Fruit fly (Drosophila melanogaster) whole organism, embryonic: ENCODE results near the gene CG43998.

Source experiments
- Atf3 ChIP-seq: fragments of 200-800 bp; sonication (Bioruptor generic); optimal IDR thresholded peaks from 3 replicates; lab custom pipeline; 2016; ENCODE audit warnings: missing biosample characterization, missing genetic modification characterization
- CG10565 ChIP-seq: fragments of 200-800 bp; sonication (Bioruptor generic); optimal IDR thresholded peaks from 3 replicates; lab custom pipeline; 2016; ENCODE audit warnings: missing biosample characterization, mild to moderate bottlenecking, missing genetic modification characterization
- CG11504 ChIP-seq: fragments of 200-800 bp; sonication (Bioruptor generic); optimal IDR thresholded peaks from 3 replicates; lab custom pipeline; 2019; ENCODE audit warnings: missing biosample characterization, mild to moderate bottlenecking, missing genetic modification characterization, moderate library complexity
- CG11696 ChIP-seq: fragments of 200-800 bp; sonication (Bioruptor generic); IDR thresholded peaks from 2 replicates; pipeline ENCODE4 v1.3.6; 2022; ENCODE audit warnings: missing biosample characterization, missing genetic modification characterization
- CG12071 ChIP-seq: fragments of 200-800 bp; sonication (Bioruptor generic); optimal IDR thresholded peaks from 3 replicates; lab custom pipeline; 2018; ENCODE audit warnings: missing biosample characterization, mild to moderate bottlenecking, missing genetic modification characterization
- CG12942 ChIP-seq: fragments of 200-800 bp; sonication (Bioruptor generic); optimal IDR thresholded peaks from 3 replicates; lab custom pipeline; 2016; ENCODE audit warnings: missing biosample characterization, missing genetic modification characterization
- CG14014 ChIP-seq: fragments of 200-800 bp; sonication (Bioruptor generic); IDR thresholded peaks from 2 replicates; pipeline ENCODE4 v1.3.6; 2022; ENCODE audit warnings: missing biosample characterization, missing genetic modification characterization
- CG14667 ChIP-seq: fragments of 200-800 bp; sonication (Bioruptor generic); IDR thresholded peaks from 2 replicates; pipeline ENCODE4 v1.3.6; 2022; ENCODE audit warnings: missing biosample characterization, missing genetic modification characterization
- CG16813 ChIP-seq: fragments of 200-800 bp; sonication (Bioruptor generic); IDR thresholded peaks from 3 replicates; pipeline ENCODE4 v1.3.6; 2022; ENCODE audit warnings: missing biosample characterization, missing genetic modification characterization; ENCODE audit not compliant: partially characterized antibody
- CG17385 ChIP-seq: fragments of 200-800 bp; sonication (Bioruptor generic); optimal IDR thresholded peaks from 3 replicates; lab custom pipeline; 2018; ENCODE audit warnings: missing biosample characterization, mild to moderate bottlenecking, missing genetic modification characterization
- CG18011 ChIP-seq: fragments of 200-800 bp; sonication (Bioruptor generic); optimal IDR thresholded peaks from 2 replicates; lab custom pipeline; 2017; ENCODE audit warnings: missing biosample characterization, missing genetic modification characterization, mild to moderate bottlenecking, moderate library complexity, missing genotype
- CG2199 ChIP-seq: fragments of 200-800 bp; sonication (Bioruptor generic); IDR thresholded peaks from 3 replicates; pipeline ENCODE4 v1.3.6; 2022; ENCODE audit warnings: missing biosample characterization, missing genetic modification characterization
- CG30403 ChIP-seq: fragments of 200-800 bp; sonication (Bioruptor generic); optimal IDR thresholded peaks from 3 replicates; lab custom pipeline; 2016; ENCODE audit warnings: missing biosample characterization, missing genetic modification characterization
- CG32772 ChIP-seq: fragments of 200-800 bp; sonication (Bioruptor generic); IDR thresholded peaks from 2 replicates; pipeline ENCODE4 v1.3.6; 2022; ENCODE audit warnings: missing biosample characterization, missing genetic modification characterization
- CG3281 ChIP-seq: fragments of 200-800 bp; sonication (Bioruptor generic); optimal IDR thresholded peaks from 3 replicates; lab custom pipeline; 2017; ENCODE audit warnings: missing biosample characterization, mild to moderate bottlenecking, missing genetic modification characterization
- CG6813 ChIP-seq: fragments of 200-800 bp; sonication (Bioruptor generic); optimal IDR thresholded peaks from 2 replicates; lab custom pipeline; 2017; ENCODE audit warnings: missing biosample characterization, missing genetic modification characterization, mild to moderate bottlenecking, moderate library complexity, missing genetic modification reagents
- D ChIP-seq, 2 experiments: fragments of 200-800 bp in 1 of 2; fragments of >200 bp in 1 of 2; sonication (Bioruptor generic) in 1 of 2; optimal IDR thresholded peaks; 2 replicates in 1 of 2; 3 replicates in 1 of 2; lab custom pipeline; 2017; ENCODE audit warnings: mild to moderate bottlenecking in 1 of 2, missing biosample characterization in 1 of 2, missing genetic modification characterization in 1 of 2, missing genetic modification reagents in 1 of 2
- D19A ChIP-seq: fragments of 200-800 bp; optimal IDR thresholded peaks from 3 replicates; lab custom pipeline; 2019; ENCODE audit warnings: missing biosample characterization, mild to moderate bottlenecking, missing genetic modification characterization, moderate library complexity
- Fer1 ChIP-seq: fragments of 200-800 bp; sonication (Bioruptor generic); optimal IDR thresholded peaks from 2 replicates; lab custom pipeline; 2017; ENCODE audit warnings: missing biosample characterization, mild to moderate bottlenecking, missing genetic modification characterization
- Fer3 ChIP-seq: fragments of 200-800 bp; sonication (Bioruptor generic); optimal IDR thresholded peaks from 2 replicates; lab custom pipeline; 2018; ENCODE audit warnings: missing biosample characterization, mild to moderate bottlenecking, missing genetic modification characterization, moderate library complexity
- H15 ChIP-seq: fragments of 200-800 bp; sonication (Bioruptor generic); IDR thresholded peaks from 3 replicates; pipeline ENCODE4 v1.3.6; 2022; ENCODE audit warnings: missing biosample characterization, missing genetic modification characterization
- Kr ChIP-seq: fragments of 200-800 bp; sonication (Bioruptor generic); optimal IDR thresholded peaks from 2 replicates; lab custom pipeline; 2017; ENCODE audit warnings: missing biosample characterization, mild to moderate bottlenecking, missing genetic modification characterization
- MBD-R2 ChIP-seq: fragments of 200-800 bp; sonication (Bioruptor generic); IDR thresholded peaks from 2 replicates; pipeline ENCODE4 v1.3.6; 2022; ENCODE audit warnings: missing biosample characterization, missing genetic modification characterization
- Mrtf ChIP-seq: fragments of 200-800 bp; sonication (Bioruptor generic); IDR thresholded peaks from 3 replicates; pipeline ENCODE4 v1.3.6; 2022; ENCODE audit warnings: missing biosample characterization, missing genetic modification characterization
- Opbp ChIP-seq: fragments of 200-800 bp; sonication (Bioruptor generic); IDR thresholded peaks from 3 replicates; pipeline ENCODE4 v1.3.6; 2022; ENCODE audit warnings: missing biosample characterization, missing genetic modification characterization; ENCODE audit not compliant: partially characterized antibody
- Ravus ChIP-seq: fragments of 200-800 bp; sonication (Bioruptor generic); IDR thresholded peaks from 2 replicates; pipeline ENCODE4 v1.3.6; 2022; ENCODE audit warnings: missing biosample characterization, missing genetic modification characterization
- Stat92E ChIP-seq, 3 experiments: fragments of >200 bp in 2 of 3; fragments of 200-800 bp in 1 of 3; sonication (Bioruptor generic) in 1 of 3; optimal IDR thresholded peaks; 2 replicates each; lab custom pipeline; 2017 to 2019; ENCODE audit warnings: missing biosample characterization in 3 of 3, missing genetic modification characterization in 3 of 3, mild to moderate bottlenecking in 1 of 3, moderate library complexity in 1 of 3
- Trl ChIP-seq, 3 experiments: fragments of >200 bp in 2 of 3; fragments of 200-800 bp in 1 of 3; sonication (Bioruptor generic) in 1 of 3; optimal IDR thresholded peaks; 2 replicates in 1 of 3; 3 replicates in 2 of 3; lab custom pipeline; 2016 to 2017; ENCODE audit warnings: missing biosample characterization in 1 of 3, missing genetic modification characterization in 1 of 3
- amos ChIP-seq: fragments of 200-800 bp; sonication (Bioruptor generic); IDR thresholded peaks from 2 replicates; pipeline ENCODE4 v1.3.6; 2022; ENCODE audit warnings: missing biosample characterization, missing genetic modification characterization; ENCODE audit not compliant: partially characterized antibody
- ara ChIP-seq: fragments of 200-800 bp; sonication (Bioruptor generic); IDR thresholded peaks from 2 replicates; pipeline ENCODE4 v1.3.6; 2022; ENCODE audit warnings: missing biosample characterization, missing genetic modification characterization
- bowl ChIP-seq: fragments of 200-800 bp; sonication (Bioruptor generic); IDR thresholded peaks from 2 replicates; pipeline ENCODE4 v1.3.6; 2022; ENCODE audit warnings: missing biosample characterization, missing genetic modification characterization
- br ChIP-seq: fragments of >200 bp; optimal IDR thresholded peaks from 2 replicates; lab custom pipeline; 2017
- chn ChIP-seq: fragments of 200-800 bp; sonication (Bioruptor generic); optimal IDR thresholded peaks from 2 replicates; lab custom pipeline; 2016; ENCODE audit warnings: missing biosample characterization, missing genetic modification characterization
- crc ChIP-seq: fragments of 200-800 bp; sonication (Bioruptor generic); optimal IDR thresholded peaks from 2 replicates; lab custom pipeline; 2016; ENCODE audit warnings: missing biosample characterization, missing genetic modification characterization
- dysf ChIP-seq: fragments of 200-800 bp; sonication (Bioruptor generic); IDR thresholded peaks from 3 replicates; pipeline ENCODE4 v1.3.6; 2022; ENCODE audit warnings: missing biosample characterization, missing genetic modification characterization
- fd96Cb ChIP-seq: fragments of 200-800 bp; sonication (Bioruptor generic); optimal IDR thresholded peaks from 2 replicates; lab custom pipeline; 2018; ENCODE audit warnings: missing biosample characterization, mild to moderate bottlenecking, missing genetic modification characterization, moderate library complexity
- gsb ChIP-seq: fragments of 200-800 bp; sonication (Bioruptor generic); IDR thresholded peaks from 2 replicates; pipeline ENCODE4 v1.3.6; 2022; ENCODE audit warnings: missing biosample characterization, missing genetic modification characterization
- gsb-n ChIP-seq: fragments of 200-800 bp; sonication (Bioruptor generic); optimal IDR thresholded peaks from 3 replicates; lab custom pipeline; 2018; ENCODE audit warnings: missing biosample characterization, mild to moderate bottlenecking, missing genetic modification characterization
- her ChIP-seq: fragments of 200-800 bp; sonication (Bioruptor generic); optimal IDR thresholded peaks from 2 replicates; lab custom pipeline; 2016; ENCODE audit warnings: missing biosample characterization, missing genetic modification characterization
- hth ChIP-seq: fragments of >200 bp; optimal IDR thresholded peaks from 2 replicates; lab custom pipeline; 2017; ENCODE audit warnings: inconsistent platforms
- mirr ChIP-seq: fragments of 200-800 bp; sonication (Bioruptor generic); optimal IDR thresholded peaks from 3 replicates; lab custom pipeline; 2018; ENCODE audit warnings: missing biosample characterization, mild to moderate bottlenecking, missing genetic modification characterization
- onecut ChIP-seq: fragments of 200-800 bp; sonication (Bioruptor generic); IDR thresholded peaks from 2 replicates; pipeline ENCODE4 v1.3.6; 2022; ENCODE audit warnings: missing biosample characterization, missing genetic modification characterization
- ranshi ChIP-seq: fragments of 200-800 bp; sonication (Bioruptor generic); IDR thresholded peaks from 2 replicates; pipeline ENCODE4 v1.3.6; 2022; ENCODE audit warnings: missing biosample characterization, missing genetic modification characterization
- run ChIP-seq: fragments of 200-800 bp; sonication (Bioruptor generic); optimal IDR thresholded peaks from 3 replicates; lab custom pipeline; 2018; ENCODE audit warnings: missing biosample characterization, mild to moderate bottlenecking, missing genetic modification characterization
- sd ChIP-seq: fragments of 200-800 bp; sonication (Bioruptor generic); optimal IDR thresholded peaks from 3 replicates; lab custom pipeline; 2018; ENCODE audit warnings: missing biosample characterization, mild to moderate bottlenecking, missing genetic modification characterization, moderate library complexity
- ssp ChIP-seq: fragments of 200-800 bp; sonication (Bioruptor generic); IDR thresholded peaks from 2 replicates; pipeline ENCODE4 v1.3.6; 2022; ENCODE audit warnings: missing biosample characterization, missing genetic modification characterization
- tin ChIP-seq: fragments of 200-800 bp; sonication (Bioruptor generic); optimal IDR thresholded peaks from 3 replicates; lab custom pipeline; 2016; ENCODE audit warnings: missing biosample characterization, missing genetic modification characterization
- tio ChIP-seq: fragments of 200-800 bp; sonication (Bioruptor generic); optimal IDR thresholded peaks from 2 replicates; lab custom pipeline; 2017; ENCODE audit warnings: missing biosample characterization, missing genetic modification characterization, inconsistent platforms
- tup ChIP-seq: fragments of 200-800 bp; sonication (Bioruptor generic); optimal IDR thresholded peaks from 2 replicates; lab custom pipeline; 2016; ENCODE audit warnings: missing biosample characterization, mild to moderate bottlenecking, missing genetic modification characterization, moderate library complexity
- zf30C ChIP-seq: fragments of 200-800 bp; sonication (Bioruptor generic); optimal IDR thresholded peaks from 3 replicates; lab custom pipeline; 2018; ENCODE audit warnings: missing biosample characterization, mild to moderate bottlenecking, missing genetic modification characterization
- zfh1 ChIP-seq: fragments of 200-800 bp; sonication (Bioruptor generic); IDR thresholded peaks from 3 replicates; pipeline ENCODE4 v1.3.6; 2022; ENCODE audit warnings: missing biosample characterization, missing genetic modification characterization

The CG43998 gene

dm6 chr3R:23887096-23887421, 41.7 kb downstream of the CG43998 start (continued):
- peak; percentile 100 for TF ChIP-seq D19A (tag; lab: Kevin White, UChicago)
- peak; percentile 67 for TF ChIP-seq chn
- TF ChIP-seq Ravus (GFP tag; lab: Robert Waterston, UW), result peak; percentile 56
- no peak for TF ChIP-seq br (lab: Kevin White, UChicago)
- peak; percentile 97 for TF ChIP-seq zfh1 (GFP tag; lab: Robert Waterston, UW)
- TF ChIP-seq CG16813, result no peak
- TF ChIP-seq tin (GFP tag; lab: Kevin White, UChicago), result peak; percentile 92
- TF ChIP-seq Atf3 (GFP tag; lab: Kevin White, UChicago), result peak; percentile 19
- TF ChIP-seq Mrtf (GFP tag; lab: Robert Waterston, UW), result peak; percentile 85; the same call in 2 of the 3 replicates
- TF ChIP-seq CG2199 (GFP tag; lab: Robert Waterston, UW), result peak; percentile 47; the same call in 1 of the 3 replicates
- peak; percentile 90 for TF ChIP-seq CG14014 (GFP tag; lab: Robert Waterston, UW)
- peak; percentile 89 for TF ChIP-seq dysf
- TF ChIP-seq Trl (optimal IDR thresholded peaks at IDR 0.05; lab: Kevin White, UChicago), result no peak
- TF ChIP-seq Trl (GFP tag; optimal IDR thresholded peaks at IDR 0.05; lab: Kevin White, UChicago), result peak; percentile 33
- TF ChIP-seq CG17385 (GFP tag; lab: Kevin White, UChicago), result peak; percentile 88
- TF ChIP-seq sd (tag; lab: Kevin White, UChicago), result peak; percentile 65
- peak; percentile 93 for TF ChIP-seq CG14667 (GFP tag; lab: Robert Waterston, UW)
- TF ChIP-seq crc, result no peak
- TF ChIP-seq CG10565 (GFP tag; lab: Kevin White, UChicago), result peak; percentile 76
- TF ChIP-seq fd96Cb, result peak; percentile 97
- TF ChIP-seq ssp (GFP tag; lab: Robert Waterston, UW), result peak; percentile 89
- TF ChIP-seq H15 (GFP tag; lab: Robert Waterston, UW), result peak; percentile 95
- TF ChIP-seq amos (GFP tag; lab: Robert Waterston, UW), result no peak
- TF ChIP-seq zf30C (GFP tag; lab: Kevin White, UChicago), result no peak
- TF ChIP-seq Opbp (GFP tag; lab: Robert Waterston, UW), result no peak
- no peak for TF ChIP-seq her (GFP tag; lab: Kevin White, UChicago)
- TF ChIP-seq CG3281 (GFP tag; lab: Kevin White, UChicago), result peak; percentile 72
- TF ChIP-seq hth (lab: Kevin White, UChicago), result no peak
- TF ChIP-seq CG30403, result peak; percentile 89
- TF ChIP-seq Kr, result no peak
- no peak for TF ChIP-seq D (optimal IDR thresholded peaks at IDR 0.05; lab: Kevin White, UChicago)
- peak; percentile 95 for TF ChIP-seq D (GFP tag; optimal IDR thresholded peaks at IDR 0.05; lab: Kevin White, UChicago)
- TF ChIP-seq CG11696 (GFP tag; lab: Robert Waterston, UW), result peak; percentile 80
- TF ChIP-seq gsb (GFP tag; lab: Robert Waterston, UW), result peak; percentile 72
- TF ChIP-seq gsb-n, result peak; percentile 98
- peak; percentile 69 for TF ChIP-seq tup (GFP tag; lab: Kevin White, UChicago)
- TF ChIP-seq CG12071 (GFP tag; lab: Kevin White, UChicago), result peak; percentile 68
- TF ChIP-seq Stat92E (GFP tag; optimal IDR thresholded peaks at IDR 0.05; lab: Kevin White, UChicago), result peak in 1 of 3 experiments; percentile 93
- peak; percentile 91 for TF ChIP-seq ranshi (GFP tag; lab: Robert Waterston, UW)
- no peak for TF ChIP-seq mirr (GFP tag; lab: Kevin White, UChicago)
- TF ChIP-seq CG12942, result peak; percentile 84
- peak; percentile 86 for TF ChIP-seq CG6813
- TF ChIP-seq tio (GFP tag; lab: Kevin White, UChicago), result peak; percentile 86
- peak; percentile 88 for TF ChIP-seq Fer3 (tag; lab: Kevin White, UChicago)
- TF ChIP-seq run, result peak; percentile 79
- TF ChIP-seq ara (GFP tag; lab: Robert Waterston, UW), result peak; percentile 97
- TF ChIP-seq onecut (GFP tag; lab: Robert Waterston, UW), result peak; percentile 91
- peak; percentile 92 for TF ChIP-seq CG32772 (GFP tag; lab: Robert Waterston, UW)
- TF ChIP-seq Fer1, result peak; percentile 78
- peak; percentile 93 for TF ChIP-seq CG11504
- peak; percentile 60 for TF ChIP-seq MBD-R2 (GFP tag; lab: Robert Waterston, UW)
- TF ChIP-seq bowl (GFP tag; lab: Robert Waterston, UW), result peak; percentile 82
- peak; percentile 40 for TF ChIP-seq CG18011 (GFP tag; lab: Kevin White, UChicago)
